Fruit fly (Drosophila melanogaster) whole organism, embryonic: ENCODE data around the gene Mgstl.

Experiments used
- Bgb ChIP-seq: fragments of 200-800 bp; sonication (Bioruptor generic); IDR thresholded peaks from 2 replicates; pipeline ENCODE4 v1.3.6; 2022; ENCODE audit warnings: missing biosample characterization, missing genetic modification characterization; ENCODE audit not compliant: partially characterized antibody
- CG10274 ChIP-seq: fragments of 200-800 bp; sonication (Bioruptor generic); optimal IDR thresholded peaks from 3 replicates; lab custom pipeline; 2017; ENCODE audit warnings: missing biosample characterization, mild to moderate bottlenecking, missing genetic modification characterization
- CG11504 ChIP-seq: fragments of 200-800 bp; sonication (Bioruptor generic); optimal IDR thresholded peaks from 3 replicates; lab custom pipeline; 2019; ENCODE audit warnings: missing biosample characterization, mild to moderate bottlenecking, missing genetic modification characterization, moderate library complexity
- CG12071 ChIP-seq: fragments of 200-800 bp; sonication (Bioruptor generic); optimal IDR thresholded peaks from 3 replicates; lab custom pipeline; 2018; ENCODE audit warnings: missing biosample characterization, mild to moderate bottlenecking, missing genetic modification characterization
- CG13424 ChIP-seq: fragments of 200-800 bp; sonication (Bioruptor generic); optimal IDR thresholded peaks from 2 replicates; lab custom pipeline; 2019; ENCODE audit warnings: missing biosample characterization, mild to moderate bottlenecking, missing genetic modification characterization, moderate library complexity
- CG15269 ChIP-seq: fragments of 200-800 bp; sonication (Bioruptor generic); optimal IDR thresholded peaks from 2 replicates; lab custom pipeline; 2018; ENCODE audit warnings: missing biosample characterization, mild to moderate bottlenecking, missing genetic modification characterization, moderate library complexity
- CG15601 ChIP-seq: fragments of 200-800 bp; sonication (Bioruptor generic); optimal IDR thresholded peaks from 3 replicates; lab custom pipeline; 2019; ENCODE audit warnings: missing biosample characterization, mild to moderate bottlenecking, missing genetic modification characterization, moderate library complexity
- CG17359 ChIP-seq: fragments of 200-800 bp; sonication (Bioruptor generic); optimal IDR thresholded peaks from 3 replicates; lab custom pipeline; 2018; ENCODE audit warnings: missing biosample characterization, mild to moderate bottlenecking, missing genetic modification characterization, moderate library complexity
- CG2120 ChIP-seq: fragments of 200-800 bp; sonication (Bioruptor generic); optimal IDR thresholded peaks from 3 replicates; lab custom pipeline; 2016; ENCODE audit warnings: missing biosample characterization, missing genetic modification characterization
- CG2712 ChIP-seq: fragments of 200-800 bp; optimal IDR thresholded peaks from 3 replicates; lab custom pipeline; 2019; ENCODE audit warnings: missing biosample characterization, mild to moderate bottlenecking, missing genetic modification characterization, moderate library complexity
- CG30403 ChIP-seq: fragments of 200-800 bp; sonication (Bioruptor generic); optimal IDR thresholded peaks from 3 replicates; lab custom pipeline; 2016; ENCODE audit warnings: missing biosample characterization, missing genetic modification characterization
- CG32532 ChIP-seq: fragments of 200-800 bp; sonication (Bioruptor generic); IDR thresholded peaks from 2 replicates; pipeline ENCODE4 v1.3.6; 2022; ENCODE audit warnings: missing biosample characterization, missing genetic modification characterization
- CG34422 ChIP-seq: fragments of 200-800 bp; sonication (Bioruptor generic); IDR thresholded peaks from 3 replicates; pipeline ENCODE4 v1.3.6; 2022; ENCODE audit warnings: missing biosample characterization, missing genetic modification characterization
- CG6765 ChIP-seq: fragments of 200-800 bp; sonication (Bioruptor generic); optimal IDR thresholded peaks from 3 replicates; lab custom pipeline; 2017; ENCODE audit warnings: missing biosample characterization, mild to moderate bottlenecking, missing genetic modification characterization
- CG7839 ChIP-seq: fragments of 200-800 bp; sonication (Bioruptor generic); optimal IDR thresholded peaks from 3 replicates; lab custom pipeline; 2018; ENCODE audit warnings: missing biosample characterization, mild to moderate bottlenecking, missing genetic modification characterization, moderate library complexity
- D19B ChIP-seq: fragments of 200-800 bp; sonication (Bioruptor generic); optimal IDR thresholded peaks from 2 replicates; lab custom pipeline; 2017; ENCODE audit warnings: missing biosample characterization, mild to moderate bottlenecking, missing genetic modification characterization
- Dip3 ChIP-seq: fragments of 200-800 bp; sonication (Bioruptor generic); optimal IDR thresholded peaks from 3 replicates; lab custom pipeline; 2016; ENCODE audit warnings: missing biosample characterization, missing genetic modification characterization
- Drgx ChIP-seq: fragments of 200-800 bp; sonication (Bioruptor generic); IDR thresholded peaks from 2 replicates; pipeline ENCODE4 v1.3.6; 2022; ENCODE audit warnings: missing biosample characterization, missing genetic modification characterization
- Ets65A ChIP-seq: fragments of 200-800 bp; sonication (Bioruptor generic); peaks from one replicate; lab custom pipeline; 2016; ENCODE audit warnings: missing biosample characterization, missing genetic modification characterization
- Med ChIP-seq: fragments of 200-800 bp; sonication (Bioruptor generic); peaks from one replicate; lab custom pipeline; 2016; ENCODE audit warnings: missing biosample characterization, missing genetic modification characterization, mild to moderate bottlenecking, inconsistent platforms, moderate library complexity
- Myb ChIP-seq: fragments of 200-800 bp; sonication (Bioruptor generic); optimal IDR thresholded peaks from 2 replicates; lab custom pipeline; 2016; ENCODE audit warnings: missing biosample characterization, missing genetic modification characterization
- NK7.1 ChIP-seq: fragments of 200-800 bp; sonication (Bioruptor generic); optimal IDR thresholded peaks from 3 replicates; lab custom pipeline; 2016; ENCODE audit warnings: missing biosample characterization, missing genetic modification characterization
- Oli ChIP-seq: fragments of 200-800 bp; sonication (Bioruptor generic); optimal IDR thresholded peaks from 2 replicates; lab custom pipeline; 2018; ENCODE audit warnings: missing biosample characterization, mild to moderate bottlenecking, missing genetic modification characterization, moderate library complexity
- Ptx1 ChIP-seq: fragments of 200-800 bp; sonication (Bioruptor generic); IDR thresholded peaks from 2 replicates; pipeline ENCODE4 v1.3.6; 2022; ENCODE audit warnings: missing biosample characterization, missing genetic modification characterization
- Sox102F ChIP-seq: fragments of 200-800 bp; sonication (Bioruptor generic); optimal IDR thresholded peaks from 2 replicates; lab custom pipeline; 2018; ENCODE audit warnings: missing biosample characterization, mild to moderate bottlenecking, missing genetic modification characterization, moderate library complexity
- Taf1 ChIP-seq: fragments of 200-800 bp; sonication (Bioruptor generic); IDR thresholded peaks from 2 replicates; pipeline ENCODE4 v1.3.6; 2022; ENCODE audit warnings: missing biosample characterization, missing genetic modification characterization
- ash1 ChIP-seq: fragments of 200-800 bp; sonication (Bioruptor generic); optimal IDR thresholded peaks from 2 replicates; lab custom pipeline; 2018; ENCODE audit warnings: missing biosample characterization, mild to moderate bottlenecking, missing genetic modification characterization
- bowl ChIP-seq: fragments of 200-800 bp; sonication (Bioruptor generic); IDR thresholded peaks from 2 replicates; pipeline ENCODE4 v1.3.6; 2022; ENCODE audit warnings: missing biosample characterization, missing genetic modification characterization
- bsh ChIP-seq, 2 experiments: fragments of 200-800 bp; sonication (Bioruptor generic); optimal IDR thresholded peaks; 2 replicates each; lab custom pipeline; 2017 to 2018; ENCODE audit warnings: mild to moderate bottlenecking in 2 of 2, missing biosample characterization in 2 of 2, missing genetic modification characterization in 2 of 2, moderate library complexity in 1 of 2
- chm ChIP-seq: fragments of 200-800 bp; sonication (Bioruptor generic); IDR thresholded peaks from 2 replicates; pipeline ENCODE4 v1.3.6; 2022; ENCODE audit warnings: missing biosample characterization, missing genetic modification characterization
- gcm2 ChIP-seq: fragments of 200-800 bp; sonication (Bioruptor generic); optimal IDR thresholded peaks from 2 replicates; lab custom pipeline; 2016; ENCODE audit warnings: missing biosample characterization, missing genetic modification characterization
- gem ChIP-seq: fragments of 200-800 bp; sonication (Bioruptor generic); optimal IDR thresholded peaks from 2 replicates; lab custom pipeline; 2019; ENCODE audit warnings: missing biosample characterization, mild to moderate bottlenecking, missing genetic modification characterization, moderate library complexity
- grau ChIP-seq: fragments of 200-800 bp; optimal IDR thresholded peaks from 3 replicates; lab custom pipeline; 2019; ENCODE audit warnings: missing biosample characterization, mild to moderate bottlenecking, missing genetic modification characterization, moderate library complexity
- inv ChIP-seq: fragments of 200-800 bp; sonication (Bioruptor generic); IDR thresholded peaks from 2 replicates; pipeline ENCODE4 v1.3.6; 2022; ENCODE audit warnings: missing biosample characterization, missing genetic modification characterization; ENCODE audit not compliant: partially characterized antibody
- lab ChIP-seq: fragments of 200-800 bp; sonication (Bioruptor generic); optimal IDR thresholded peaks from 3 replicates; lab custom pipeline; 2017; ENCODE audit warnings: missing biosample characterization, missing genetic modification characterization, mild to moderate bottlenecking, moderate library complexity, missing genetic modification reagents
- lilli ChIP-seq: fragments of 200-800 bp; sonication (Bioruptor generic); optimal IDR thresholded peaks from 3 replicates; lab custom pipeline; 2016; ENCODE audit warnings: missing biosample characterization, missing genetic modification characterization
- lmd ChIP-seq: fragments of 200-800 bp; sonication (Bioruptor generic); IDR thresholded peaks from 2 replicates; pipeline ENCODE4 v1.3.6; 2022; ENCODE audit warnings: missing biosample characterization, missing genetic modification characterization
- luna ChIP-seq: fragments of 200-800 bp; sonication (Bioruptor generic); optimal IDR thresholded peaks from 2 replicates; lab custom pipeline; 2016; ENCODE audit warnings: missing biosample characterization, missing genetic modification characterization
- mam ChIP-seq: fragments of 200-800 bp; sonication (Bioruptor generic); optimal IDR thresholded peaks from 3 replicates; lab custom pipeline; 2016; ENCODE audit warnings: missing biosample characterization, missing genetic modification characterization
- pnt ChIP-seq: fragments of 200-800 bp; sonication (Bioruptor generic); optimal IDR thresholded peaks from 3 replicates; lab custom pipeline; 2016; ENCODE audit warnings: missing biosample characterization, missing genetic modification characterization
- ro ChIP-seq: fragments of 200-800 bp; sonication (Bioruptor generic); IDR thresholded peaks from 2 replicates; pipeline ENCODE4 v1.3.6; 2022; ENCODE audit warnings: missing biosample characterization, missing genetic modification characterization
- row ChIP-seq: fragments of 200-800 bp; sonication (Bioruptor generic); IDR thresholded peaks from 3 replicates; pipeline ENCODE4 v1.3.6; 2022; ENCODE audit warnings: missing biosample characterization, missing genetic modification characterization
- sens ChIP-seq: fragments of 200-800 bp; sonication (Bioruptor generic); peaks from one replicate; lab custom pipeline; 2016; ENCODE audit warnings: missing biosample characterization, missing genetic modification characterization
- shn ChIP-seq: fragments of 200-800 bp; sonication (Bioruptor generic); optimal IDR thresholded peaks from 3 replicates; lab custom pipeline; 2016; ENCODE audit warnings: missing biosample characterization, missing genetic modification characterization
- slbo ChIP-seq: fragments of 200-800 bp; sonication (Bioruptor generic); IDR thresholded peaks from 2 replicates; pipeline ENCODE4 v1.3.6; 2022; ENCODE audit warnings: missing biosample characterization, missing genetic modification characterization
- sob ChIP-seq: fragments of 200-800 bp; sonication (Bioruptor generic); IDR thresholded peaks from 2 replicates; pipeline ENCODE4 v1.3.6; 2022; ENCODE audit warnings: missing biosample characterization, missing genetic modification characterization
- tll ChIP-seq, 2 experiments: fragments of 200-800 bp in 1 of 2; fragments of >200 bp in 1 of 2; sonication (Bioruptor generic) in 1 of 2; optimal IDR thresholded peaks; 2 replicates each; lab custom pipeline; 2017 to 2019; ENCODE audit warnings: missing biosample characterization in 2 of 2, missing genetic modification characterization in 2 of 2, mild to moderate bottlenecking in 1 of 2, moderate library complexity in 1 of 2
- zfh2 ChIP-seq: fragments of 200-800 bp; sonication (Bioruptor generic); optimal IDR thresholded peaks from 2 replicates; lab custom pipeline; 2016; ENCODE audit warnings: missing biosample characterization, missing genetic modification characterization

Gene Mgstl

dm6 chrX:21073641-21074328 lies 31.9 kb downstream of the Mgstl start:
- TF ChIP-seq inv (GFP tag; lab: Robert Waterston, UW) = no peak
- TF ChIP-seq CG10274 (GFP tag; lab: Kevin White, UChicago) = no peak
- TF ChIP-seq Bgb (GFP tag; lab: Robert Waterston, UW) = no peak
- TF ChIP-seq CG34422 (GFP tag; lab: Robert Waterston, UW) = no peak
- TF ChIP-seq bsh (GFP tag; optimal IDR thresholded peaks at IDR 0.05; lab: Kevin White, UChicago) = peak in 1 of 2 experiments; percentile 2
- TF ChIP-seq ro (GFP tag; lab: Robert Waterston, UW) = no peak
- TF ChIP-seq Taf1 (GFP tag; lab: Robert Waterston, UW) = no peak
- no peak for TF ChIP-seq chm (GFP tag; lab: Robert Waterston, UW)
- no peak for TF ChIP-seq NK7.1 (GFP tag; lab: Kevin White, UChicago)
- TF ChIP-seq Drgx (GFP tag; lab: Robert Waterston, UW) = peak; percentile 12; the same call in 1 of the 2 replicates

dm6 chrX:21074329-21074708 lies 32.4 kb downstream of the Mgstl start:
- no peak for TF ChIP-seq Oli (tag; lab: Kevin White, UChicago)
- peak; percentile 37; the same call in 1 of the 3 replicates for TF ChIP-seq row (GFP tag; lab: Robert Waterston, UW)
- peak; percentile 2 for TF ChIP-seq mam (GFP tag; lab: Kevin White, UChicago)
- no peak for TF ChIP-seq CG15601 (tag; lab: Kevin White, UChicago)
- peak; percentile 42 for TF ChIP-seq CG2120 (GFP tag; lab: Kevin White, UChicago)
- no peak for TF ChIP-seq Myb (GFP tag; lab: Kevin White, UChicago)
- TF ChIP-seq CG2712 (tag; lab: Kevin White, UChicago) = peak; percentile 6
- TF ChIP-seq CG7839 (tag; lab: Kevin White, UChicago) = peak; percentile 27
- no peak for TF ChIP-seq CG12071
- TF ChIP-seq CG11504 (tag; lab: Kevin White, UChicago) = peak; percentile 18
- TF ChIP-seq Med (GFP tag; lab: Kevin White, UChicago) = peak; percentile 83
- no peak for TF ChIP-seq pnt (GFP tag; lab: Kevin White, UChicago)
- peak; percentile 32 for TF ChIP-seq lab (GFP tag; lab: Kevin White, UChicago)
- TF ChIP-seq CG13424 = no peak
- no peak for TF ChIP-seq bowl (GFP tag; lab: Robert Waterston, UW)
- TF ChIP-seq Ptx1 = peak; percentile 19; the same call in 1 of the 2 replicates
- TF ChIP-seq CG6765 (GFP tag; lab: Kevin White, UChicago) = no peak
- TF ChIP-seq CG15269 (tag; lab: Kevin White, UChicago) = no peak
- peak; percentile 26 for TF ChIP-seq Dip3 (GFP tag; lab: Kevin White, UChicago)
- TF ChIP-seq bsh (GFP tag; optimal IDR thresholded peaks at IDR 0.05; lab: Kevin White, UChicago) = peak in 1 of 2 experiments; percentile 13
- peak; percentile 4 for TF ChIP-seq CG30403 (GFP tag; lab: Kevin White, UChicago)
- TF ChIP-seq slbo (GFP tag; lab: Robert Waterston, UW) = peak; percentile 21
- no peak for TF ChIP-seq luna (GFP tag; lab: Kevin White, UChicago)
- peak; percentile 0 for TF ChIP-seq lilli (GFP tag; lab: Kevin White, UChicago)
- peak; percentile 28 for TF ChIP-seq gem (tag; lab: Kevin White, UChicago)
- TF ChIP-seq tll (GFP tag; optimal IDR thresholded peaks at IDR 0.05; lab: Kevin White, UChicago) = no peak
- TF ChIP-seq gcm2 (GFP tag; lab: Kevin White, UChicago) = no peak
- TF ChIP-seq CG32532 = 0 out of 2 replicates have a peak, but pooled peaks have one; percentile 13
- TF ChIP-seq sob = 0 out of 2 replicates have a peak, but pooled peaks have one; percentile 21
- TF ChIP-seq Drgx (GFP tag; lab: Robert Waterston, UW) = peak; percentile 85
- TF ChIP-seq grau = no peak
- TF ChIP-seq lmd (GFP tag; lab: Robert Waterston, UW) = 0 out of 2 replicates have a peak, but pooled peaks have one; percentile 30
- TF ChIP-seq Sox102F = no peak
- peak; percentile 51 for TF ChIP-seq sens (GFP tag; lab: Kevin White, UChicago)
- no peak for TF ChIP-seq shn (GFP tag; lab: Kevin White, UChicago)
- peak; percentile 11 for TF ChIP-seq zfh2 (GFP tag; lab: Kevin White, UChicago)
- TF ChIP-seq CG17359 (tag; lab: Kevin White, UChicago) = no peak
- TF ChIP-seq ash1 (GFP tag; lab: Kevin White, UChicago) = no peak
- TF ChIP-seq Ets65A (GFP tag; lab: Kevin White, UChicago) = peak; percentile 90
- TF ChIP-seq D19B (GFP tag; lab: Kevin White, UChicago) = no peak
- TF ChIP-seq, all 482 proteins: peak for 22
